Worm (Caenorhabditis elegans) whole organism, L4 larva: Measurements from ENCODE around the gene C03A3.1.

ENCODE experiments used
- F10B5.3 ChIP-seq: sonication (generic microtip); optimal IDR thresholded peaks from 2 replicates; lab custom pipeline; 2016; ENCODE audit warnings: mild to moderate bottlenecking, missing genetic modification characterization, missing compliant biosample characterization
- F26F4.8 ChIP-seq: fragments of 200-800 bp; sonication (Bioruptor generic); conservative IDR thresholded peaks from 2 replicates; pipeline ENCODE4 v1.3.6; 2022; ENCODE audit warnings: missing genetic modification characterization, missing compliant biosample characterization
- F44E2.7 ChIP-seq: fragments of 200-800 bp; sonication (Bioruptor generic); IDR thresholded peaks from 2 replicates; pipeline ENCODE4 v2.1.2; 2022; ENCODE audit warnings: missing genetic modification characterization, missing compliant biosample characterization
- Y105C5A.15 ChIP-seq: fragments of 200-800 bp; sonication (Bioruptor generic); IDR thresholded peaks from 2 replicates; pipeline ENCODE4 v1.3.6; 2022; ENCODE audit warnings: missing genetic modification characterization, missing compliant biosample characterization
- Y48G9A.11 ChIP-seq: fragments of 200-800 bp; sonication (Bioruptor generic); IDR thresholded peaks from 2 replicates; pipeline ENCODE4 v1.3.6; 2022; ENCODE audit warnings: missing genetic modification reagents, missing genetic modification characterization, missing compliant biosample characterization
- aha-1 ChIP-seq: fragments of 150-350 bp; peaks from one replicate; lab custom pipeline; 2014; ENCODE audit warnings: missing biosample characterization, missing genetic modification characterization
- ama-1 ChIP-seq: fragments of 150-350 bp; optimal IDR thresholded peaks from 2 replicates; lab custom pipeline; 2014; ENCODE audit warnings: inconsistent platforms, mixed read lengths
- ceh-20 ChIP-seq: fragments of 200-800 bp; sonication (Bioruptor generic); IDR thresholded peaks from 2 replicates; pipeline ENCODE4 v1.3.6; 2022; ENCODE audit warnings: missing genetic modification reagents, missing genetic modification characterization, missing compliant biosample characterization
- ceh-32 ChIP-seq: sonication (generic microtip); optimal IDR thresholded peaks from 2 replicates; lab custom pipeline; 2016; ENCODE audit warnings: mild to moderate bottlenecking, missing genetic modification characterization, missing compliant biosample characterization; ENCODE audit not compliant: poor library complexity
- ctbp-1 ChIP-seq: fragments of 200-800 bp; sonication (Bioruptor generic); IDR thresholded peaks from 2 replicates; pipeline ENCODE4 v1.3.6; 2022; ENCODE audit warnings: missing genetic modification reagents, missing genetic modification characterization, missing compliant biosample characterization
- daf-19 ChIP-seq: fragments of 200-800 bp; sonication (Bioruptor generic); conservative IDR thresholded peaks from 2 replicates; pipeline ENCODE4 v1.3.6; 2022; ENCODE audit warnings: missing genetic modification characterization, missing compliant biosample characterization
- dmd-9 ChIP-seq: fragments of 200-800 bp; sonication (Bioruptor generic); IDR thresholded peaks from 2 replicates; pipeline ENCODE4 v1.3.6; 2022; ENCODE audit warnings: missing genetic modification reagents, missing genetic modification characterization, missing compliant biosample characterization
- dve-1 ChIP-seq: sonication (generic microtip); optimal IDR thresholded peaks from 2 replicates; lab custom pipeline; 2017; ENCODE audit warnings: antibody characterized with exemption, mild to moderate bottlenecking, missing genetic modification characterization, missing compliant biosample characterization; ENCODE audit not compliant: insufficient read depth
- egl-27 ChIP-seq: sonication (generic microtip); optimal IDR thresholded peaks from 3 replicates; lab custom pipeline; 2017; ENCODE audit warnings: missing biosample characterization, missing genetic modification reagents, missing genetic modification characterization
- fos-1 ChIP-seq: fragments of 150-350 bp; optimal IDR thresholded peaks from 2 replicates; lab custom pipeline; 2014; ENCODE audit warnings: missing biosample characterization, missing genetic modification characterization
- hlh-11 ChIP-seq: fragments of 200-800 bp; sonication (Bioruptor generic); optimal IDR thresholded peaks from 2 replicates; lab custom pipeline; 2018; ENCODE audit warnings: mild to moderate bottlenecking, missing genetic modification characterization, missing compliant biosample characterization
- hlh-30 ChIP-seq: sonication (generic microtip); optimal IDR thresholded peaks from 2 replicates; lab custom pipeline; 2017; ENCODE audit warnings: antibody characterized with exemption, mild to moderate bottlenecking, missing genetic modification characterization, missing compliant biosample characterization; ENCODE audit not compliant: insufficient read depth
- jun-1 ChIP-seq: fragments of 150-350 bp; optimal IDR thresholded peaks from 2 replicates; lab custom pipeline; 2014; ENCODE audit warnings: missing biosample characterization, missing genetic modification reagents, missing genetic modification characterization
- lin-29 ChIP-seq: fragments of 200-800 bp; sonication (Bioruptor generic); IDR thresholded peaks from 2 replicates; pipeline ENCODE4 v1.3.6; 2022; ENCODE audit warnings: missing genetic modification reagents, missing genetic modification characterization, missing compliant biosample characterization
- lin-39 ChIP-seq: fragments of 150-350 bp; optimal IDR thresholded peaks from 2 replicates; lab custom pipeline; 2014; ENCODE audit warnings: missing biosample characterization, missing genetic modification reagents, missing genetic modification characterization
- lsy-2 ChIP-seq, 2 experiments: fragments of 150-350 bp in 1 of 2; sonication (generic microtip) in 1 of 2; optimal IDR thresholded peaks; 2 replicates each; lab custom pipeline; 2014 to 2017; ENCODE audit warnings: missing biosample characterization in 2 of 2, missing genetic modification characterization in 2 of 2
- madf-5 ChIP-seq, 2 experiments: fragments of 200-800 bp; sonication (Bioruptor generic); IDR thresholded peaks; 2 replicates each; pipeline ENCODE4 v1.3.6; 2022; ENCODE audit warnings: missing compliant biosample characterization in 2 of 2, missing genetic modification characterization in 2 of 2
- madf-9 ChIP-seq: fragments of 200-800 bp; sonication (Bioruptor generic); conservative IDR thresholded peaks from 2 replicates; pipeline ENCODE4 v1.3.6; 2022; ENCODE audit warnings: missing genetic modification reagents, missing genetic modification characterization, missing compliant biosample characterization
- mdl-1 ChIP-seq, 2 experiments: fragments of 150-350 bp in 1 of 2; sonication (generic microtip) in 1 of 2; optimal IDR thresholded peaks; 2 replicates each; lab custom pipeline; 2014 to 2017; ENCODE audit warnings: missing biosample characterization in 2 of 2, missing genetic modification characterization in 2 of 2
- mep-1 ChIP-seq: fragments of 150-350 bp; sonication (generic microtip); optimal IDR thresholded peaks from 3 replicates; lab custom pipeline; 2014; ENCODE audit warnings: missing biosample characterization, missing genetic modification characterization
- mes-2 ChIP-seq: sonication (generic microtip); optimal IDR thresholded peaks from 2 replicates; lab custom pipeline; 2016; ENCODE audit warnings: missing genotype, mild to moderate bottlenecking, missing genetic modification characterization, missing compliant biosample characterization; ENCODE audit not compliant: poor library complexity, severe bottlenecking
- mxl-3 ChIP-seq: fragments of 200-800 bp; sonication (Bioruptor generic); optimal IDR thresholded peaks from 2 replicates; lab custom pipeline; 2018; ENCODE audit warnings: mild to moderate bottlenecking, missing genetic modification characterization, missing compliant biosample characterization
- nhr-10 ChIP-seq: fragments of 150-350 bp; optimal IDR thresholded peaks from 2 replicates; lab custom pipeline; 2014; ENCODE audit warnings: missing biosample characterization, missing genetic modification characterization
- nhr-102 ChIP-seq: sonication (generic microtip); optimal IDR thresholded peaks from 2 replicates; lab custom pipeline; 2016; ENCODE audit warnings: mild to moderate bottlenecking, missing genetic modification characterization, moderate library complexity, missing compliant biosample characterization
- nhr-111 ChIP-seq: fragments of 200-800 bp; sonication (Bioruptor generic); optimal IDR thresholded peaks from 2 replicates; lab custom pipeline; 2018; ENCODE audit warnings: mild to moderate bottlenecking, missing genetic modification characterization, missing compliant biosample characterization
- nhr-28 ChIP-seq: fragments of 150-350 bp; optimal IDR thresholded peaks from 2 replicates; lab custom pipeline; 2014; ENCODE audit warnings: missing biosample characterization, missing genetic modification characterization
- nhr-48 ChIP-seq: sonication (generic microtip); optimal IDR thresholded peaks from 2 replicates; lab custom pipeline; 2016; ENCODE audit warnings: mild to moderate bottlenecking, missing genetic modification characterization, missing compliant biosample characterization
- php-3 ChIP-seq: fragments of 200-800 bp; sonication (Bioruptor generic); IDR thresholded peaks from 2 replicates; pipeline ENCODE4 v1.3.6; 2022; ENCODE audit warnings: missing genetic modification reagents, missing genetic modification characterization, missing compliant biosample characterization
- rbr-2 ChIP-seq: sonication (generic microtip); optimal IDR thresholded peaks from 2 replicates; lab custom pipeline; 2016; ENCODE audit warnings: missing genotype, missing genetic modification characterization, missing compliant biosample characterization
- sdz-12 ChIP-seq: fragments of 200-800 bp; sonication (Bioruptor generic); optimal IDR thresholded peaks from 2 replicates; lab custom pipeline; 2018; ENCODE audit warnings: mild to moderate bottlenecking, missing genetic modification characterization, missing compliant biosample characterization
- snpc-1.2 ChIP-seq: fragments of 200-800 bp; sonication (Bioruptor generic); IDR thresholded peaks from 2 replicates; pipeline ENCODE4 v1.3.6; 2022; ENCODE audit warnings: missing genetic modification reagents, missing genetic modification characterization, missing compliant biosample characterization
- snpc-4 ChIP-seq: fragments of 150-350 bp; optimal IDR thresholded peaks from 2 replicates; lab custom pipeline; 2014; ENCODE audit warnings: missing biosample characterization, missing genetic modification characterization
- spr-1 ChIP-seq: sonication (generic microtip); optimal IDR thresholded peaks from 2 replicates; lab custom pipeline; 2016; ENCODE audit warnings: mild to moderate bottlenecking, missing genetic modification characterization, missing compliant biosample characterization
- spr-3 ChIP-seq: fragments of 200-800 bp; sonication (Bioruptor generic); optimal IDR thresholded peaks from 2 replicates; lab custom pipeline; 2018; ENCODE audit warnings: mild to moderate bottlenecking, missing genetic modification characterization, missing compliant biosample characterization
- tag-97 ChIP-seq: fragments of 200-800 bp; sonication (Bioruptor generic); IDR thresholded peaks from 2 replicates; pipeline ENCODE4 v1.3.6; 2022; ENCODE audit warnings: missing genetic modification characterization, missing compliant biosample characterization
- unc-62 ChIP-seq, 3 experiments: fragments of 150-350 bp in 1 of 3; sonication (generic microtip); optimal IDR thresholded peaks in 2 of 3; peaks in 1 of 3; 1 replicate in 1 of 3; 2 replicates in 2 of 3; lab custom pipeline; 2014 to 2017; ENCODE audit warnings: missing biosample characterization in 3 of 3, missing genetic modification characterization in 3 of 3, missing genetic modification reagents in 3 of 3, missing genotype in 1 of 3
- zfp-3 ChIP-seq: fragments of 200-800 bp; sonication (Bioruptor generic); conservative IDR thresholded peaks from 2 replicates; pipeline ENCODE4 v1.3.6; 2022; ENCODE audit warnings: missing genetic modification reagents, missing genetic modification characterization, missing compliant biosample characterization
- zip-11 ChIP-seq: fragments of 200-800 bp; sonication (Bioruptor generic); IDR thresholded peaks from 2 replicates; pipeline ENCODE4 v1.3.6; 2022; ENCODE audit warnings: missing genetic modification characterization, missing compliant biosample characterization
- zip-2 ChIP-seq: fragments of 150-350 bp; optimal IDR thresholded peaks from 2 replicates; lab custom pipeline; 2014; ENCODE audit warnings: missing biosample characterization, missing genetic modification characterization

Gene C03A3.1

DNA sequence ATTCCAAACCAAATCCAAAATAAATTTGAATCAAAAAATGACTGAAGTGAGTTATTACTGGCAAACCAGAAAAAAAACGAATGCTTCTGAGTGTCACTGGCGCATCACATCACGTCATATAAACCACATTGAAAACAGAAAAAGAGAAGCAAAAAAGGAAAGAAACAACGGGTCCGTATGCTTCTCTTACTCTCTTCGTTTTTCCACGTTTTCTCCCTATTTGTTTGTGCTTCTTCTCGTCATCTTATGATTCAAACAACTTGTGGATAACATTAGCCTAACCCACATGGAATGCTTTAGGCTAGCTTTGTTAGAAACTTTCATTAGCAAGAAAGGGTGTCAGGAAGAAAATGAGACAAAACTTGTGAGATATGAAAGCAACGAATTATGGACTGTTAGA, 15.7 kb upstream of the C03A3.1 start:
- TF ChIP-seq unc-62 (GFP tag; optimal IDR thresholded peaks at IDR 0.05 in 1 of 2; lab: Kevin White, UChicago) (peak in 1 of 2 experiments; percentile 68), unc-62 (tag; optimal IDR thresholded peaks at IDR 0.05; lab: Kevin White, UChicago) (no peak), mes-2 (no peak), ctbp-1 (0 out of 2 replicates have a peak, but pooled peaks have one; percentile 30), mdl-1 (tag; optimal IDR thresholded peaks at IDR 0.05; lab: Kevin White, UChicago) (peak in 1 of 2 experiments; percentile 41), sdz-12 (GFP tag; lab: Kevin White, UChicago) (no peak), lsy-2 (tag; optimal IDR thresholded peaks at IDR 0.05; lab: Kevin White, UChicago) (peak in 1 of 2 experiments; percentile 32), rbr-2 (tag; lab: Kevin White, UChicago) (peak; percentile 1), hlh-30 (tag; lab: Kevin White, UChicago) (peak; percentile 33), F44E2.7 (GFP tag; lab: Robert Waterston, UW) (no peak), mep-1 (no peak), spr-3 (GFP tag; lab: Kevin White, UChicago) (no peak), ceh-20 (GFP tag; lab: Robert Waterston, UW) (no peak)
- TF ChIP-seq, all 104 proteins: peak for 6

DNA sequence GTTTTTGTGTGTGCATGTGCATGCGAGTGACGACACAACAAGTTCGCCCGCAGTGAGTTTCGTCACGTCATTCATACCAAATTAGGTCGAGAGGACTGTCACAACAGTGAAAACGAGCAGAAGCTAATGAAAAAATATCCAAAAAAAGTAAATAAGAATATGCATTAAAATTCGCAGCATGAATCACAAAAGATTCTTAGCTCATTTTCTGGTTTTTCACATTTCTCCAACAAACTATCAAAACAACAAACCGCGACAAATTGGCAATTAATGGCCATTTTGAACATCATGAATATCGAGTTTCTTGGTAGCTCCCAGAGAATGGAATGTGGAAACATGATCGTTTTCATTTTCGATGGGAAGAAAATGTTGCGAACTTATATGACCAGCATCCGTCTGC, 13.6 kb upstream of the C03A3.1 start:
- TF ChIP-seq aha-1, result peak; percentile 72
- no peak for TF ChIP-seq hlh-30 (tag; lab: Kevin White, UChicago)
- peak in 1 of 2 experiments; percentile 75 for TF ChIP-seq unc-62 (GFP tag; optimal IDR thresholded peaks at IDR 0.05 in 1 of 2; lab: Kevin White, UChicago)
- no peak for TF ChIP-seq unc-62 (tag; optimal IDR thresholded peaks at IDR 0.05; lab: Kevin White, UChicago)

- TF ChIP-seq ama-1 (lab: Kevin White, UChicago) (no peak), hlh-11 (tag; lab: Kevin White, UChicago) (no peak), jun-1 (tag; lab: Kevin White, UChicago) (no peak), ceh-32 (no peak), php-3 (GFP tag; lab: Robert Waterston, UW) (no peak), mep-1 (no peak), Y105C5A.15 (GFP tag; lab: Robert Waterston, UW) (no peak)
- TF ChIP-seq, all 104 proteins: peak for 0
Observed at ce11 chrX:11245056-11245455, 12.1 kb upstream of the C03A3.1 start.

- TF ChIP-seq sdz-12 (GFP tag; lab: Kevin White, UChicago) (no peak), ctbp-1 (no peak), dmd-9 (no peak), nhr-28 (peak; percentile 55), Y48G9A.11 (GFP tag; lab: Robert Waterston, UW) (no peak), zip-2 (no peak), nhr-10 (tag; lab: Kevin White, UChicago) (no peak), nhr-111 (GFP tag; lab: Kevin White, UChicago) (no peak), zip-11 (GFP tag; lab: Robert Waterston, UW) (no peak), zfp-3 (GFP tag; lab: Robert Waterston, UW) (no peak), nhr-102 (tag; lab: Kevin White, UChicago) (no peak), hlh-30 (tag; lab: Kevin White, UChicago) (peak; percentile 79), spr-1 (tag; lab: Kevin White, UChicago) (no peak), F10B5.3 (no peak), snpc-4 (tag; lab: Kevin White, UChicago) (no peak), snpc-1.2 (no peak), fos-1 (tag; lab: Kevin White, UChicago) (no peak), F26F4.8 (no peak), lin-29 (GFP tag; lab: Robert Waterston, UW) (0 out of 2 replicates have a peak, but pooled peaks have one; percentile 30), lin-39 (tag; lab: Kevin White, UChicago) (no peak), mxl-3 (peak; percentile 67), nhr-48 (tag; lab: Kevin White, UChicago) (peak; percentile 76), Y105C5A.15 (GFP tag; lab: Robert Waterston, UW) (no peak), madf-5 (GFP tag; IDR thresholded peaks at IDR 0.05; lab: Robert Waterston, UW) (no peak), madf-9 (peak; percentile 87), aha-1 (peak; percentile 37), daf-19 (GFP tag; lab: Robert Waterston, UW) (no peak), egl-27 (tag; lab: Kevin White, UChicago) (no peak), hlh-11 (tag; lab: Kevin White, UChicago) (peak; percentile 88), dve-1 (no peak), tag-97 (GFP tag; lab: Robert Waterston, UW) (no peak)
Observed at ce11 chrX:11248083-11248482, 9.1 kb upstream of the C03A3.1 start.
